Worm (Caenorhabditis elegans) whole organism, early embryonic: ENCODE results near the gene hpo-8.

Experiments used
- B0310.2 ChIP-seq: sonication (generic microtip); optimal IDR thresholded peaks from 2 replicates; lab custom pipeline; 2016; ENCODE audit warnings: mild to moderate bottlenecking, missing genetic modification characterization, missing compliant biosample characterization
- aly-1 ChIP-seq: sonication (generic microtip); optimal IDR thresholded peaks from 2 replicates; lab custom pipeline; 2016; ENCODE audit warnings: missing genetic modification characterization, missing compliant biosample characterization
- ama-1 ChIP-seq: fragments of 150-350 bp; optimal IDR thresholded peaks from 2 replicates; lab custom pipeline; 2014
- ceh-13 ChIP-seq: fragments of 200-800 bp; sonication (Bioruptor generic); optimal IDR thresholded peaks from 2 replicates; lab custom pipeline; 2018; ENCODE audit warnings: mild to moderate bottlenecking, missing genetic modification characterization, missing compliant biosample characterization
- ceh-36 ChIP-seq: sonication (generic microtip); optimal IDR thresholded peaks from 2 replicates; lab custom pipeline; 2016; ENCODE audit warnings: missing genetic modification characterization, inconsistent platforms, missing compliant biosample characterization
- ets-7 ChIP-seq: sonication (generic microtip); optimal IDR thresholded peaks from 2 replicates; lab custom pipeline; 2016; ENCODE audit warnings: missing genotype, missing genetic modification characterization, missing compliant biosample characterization
- pes-1 ChIP-seq: fragments of 200-800 bp; sonication (Bioruptor generic); IDR thresholded peaks from 2 replicates; pipeline ENCODE4 v1.3.6; 2022; ENCODE audit warnings: missing genetic modification reagents, missing genetic modification characterization, missing compliant biosample characterization
- scrt-1 ChIP-seq: fragments of 200-800 bp; sonication (Bioruptor generic); IDR thresholded peaks from 2 replicates; pipeline ENCODE4 v1.3.6; 2022; ENCODE audit warnings: missing genetic modification characterization, missing compliant biosample characterization
- tbx-37 ChIP-seq: fragments of 200-800 bp; sonication (Bioruptor generic); conservative IDR thresholded peaks from 2 replicates; pipeline ENCODE4 v1.3.6; 2022; ENCODE audit warnings: missing genetic modification reagents, missing genetic modification characterization, missing compliant biosample characterization

- no peak for TF ChIP-seq ama-1 (lab: Kevin White, UChicago)
- TF ChIP-seq B0310.2 (tag; lab: Kevin White, UChicago), result no peak
- no peak for TF ChIP-seq aly-1 (tag; lab: Kevin White, UChicago)
- TF ChIP-seq pes-1 (GFP tag; lab: Robert Waterston, UW), result no peak
- TF ChIP-seq scrt-1 (GFP tag; lab: Robert Waterston, UW), result no peak
- TF ChIP-seq ceh-36 (tag; lab: Kevin White, UChicago), result no peak
- no peak for TF ChIP-seq ceh-13
- TF ChIP-seq tbx-37, result no peak
- no peak for TF ChIP-seq ets-7 (tag; lab: Kevin White, UChicago)
Measured at ce11 chrV:6839008-6839407, at the start of gene hpo-8.
